Fruit fly (Drosophila melanogaster) whole organism, embryonic: ENCODE results near the gene ph-d.
A peak's percentile ranks its signal among the peaks of the same experiment; 100 is the strongest.

Experiments used
- ATbp ChIP-seq: fragments of 200-800 bp; sonication (Bioruptor generic); optimal IDR thresholded peaks from 2 replicates; lab custom pipeline; 2017; ENCODE audit warnings: missing biosample characterization, mild to moderate bottlenecking, missing genetic modification characterization, missing genetic modification reagents
- Awh ChIP-seq: fragments of 200-800 bp; sonication (Bioruptor generic); IDR thresholded peaks from 2 replicates; pipeline ENCODE4, ENCODE4 v1.3.6; 2022; ENCODE audit warnings: missing biosample characterization, missing genetic modification characterization
- CG11695 ChIP-seq: fragments of 200-800 bp; sonication (Bioruptor generic); IDR thresholded peaks from 3 replicates; pipeline ENCODE4 v1.3.6; 2022; ENCODE audit warnings: missing biosample characterization, missing genetic modification characterization
- CG11723 ChIP-seq: fragments of 200-800 bp; sonication (Bioruptor generic); optimal IDR thresholded peaks from 2 replicates; lab custom pipeline; 2017; ENCODE audit warnings: missing biosample characterization, mild to moderate bottlenecking, missing genetic modification characterization
- CG12155 ChIP-seq: fragments of 200-800 bp; sonication (Bioruptor generic); optimal IDR thresholded peaks from 3 replicates; lab custom pipeline; 2016; ENCODE audit warnings: missing biosample characterization, missing genetic modification characterization
- CG12659 ChIP-seq: fragments of 200-800 bp; sonication (Bioruptor generic); optimal IDR thresholded peaks from 3 replicates; lab custom pipeline; 2017; ENCODE audit warnings: mild to moderate bottlenecking, missing biosample characterization, missing genetic modification reagents, missing genetic modification characterization
- CG12744 ChIP-seq: fragments of 200-800 bp; sonication (Bioruptor generic); optimal IDR thresholded peaks from 2 replicates; lab custom pipeline; 2016; ENCODE audit warnings: missing biosample characterization, missing genetic modification characterization
- CG15514 ChIP-seq: fragments of 200-800 bp; sonication (Bioruptor generic); optimal IDR thresholded peaks from 3 replicates; lab custom pipeline; 2017; ENCODE audit warnings: missing biosample characterization, missing genetic modification characterization, mild to moderate bottlenecking, moderate library complexity, missing genetic modification reagents
- CG1832 ChIP-seq: fragments of 200-800 bp; sonication (Bioruptor generic); optimal IDR thresholded peaks from 2 replicates; lab custom pipeline; 2017; ENCODE audit warnings: missing biosample characterization, mild to moderate bottlenecking, missing genetic modification characterization, inconsistent platforms
- CG18476 ChIP-seq: fragments of 200-800 bp; sonication (Bioruptor generic); optimal IDR thresholded peaks from 2 replicates; lab custom pipeline; 2016; ENCODE audit warnings: missing biosample characterization, mild to moderate bottlenecking, missing genetic modification characterization
- CG18764 ChIP-seq: fragments of 200-800 bp; sonication (Bioruptor generic); optimal IDR thresholded peaks from 3 replicates; lab custom pipeline; 2016; ENCODE audit warnings: missing biosample characterization, missing genetic modification characterization
- CG2120 ChIP-seq: fragments of 200-800 bp; sonication (Bioruptor generic); optimal IDR thresholded peaks from 3 replicates; lab custom pipeline; 2016; ENCODE audit warnings: missing biosample characterization, missing genetic modification characterization
- CG30403 ChIP-seq: fragments of 200-800 bp; sonication (Bioruptor generic); optimal IDR thresholded peaks from 3 replicates; lab custom pipeline; 2016; ENCODE audit warnings: missing biosample characterization, missing genetic modification characterization
- CG32772 ChIP-seq: fragments of 200-800 bp; sonication (Bioruptor generic); IDR thresholded peaks from 2 replicates; pipeline ENCODE4 v1.3.6; 2022; ENCODE audit warnings: missing biosample characterization, missing genetic modification characterization
- CG4730 ChIP-seq: fragments of 200-800 bp; sonication (Bioruptor generic); IDR thresholded peaks from 2 replicates; pipeline ENCODE4 v1.3.6; 2022; ENCODE audit warnings: missing biosample characterization, missing genetic modification characterization
- CG4854 ChIP-seq: fragments of 200-800 bp; sonication (Bioruptor generic); optimal IDR thresholded peaks from 2 replicates; lab custom pipeline; 2016; ENCODE audit warnings: missing biosample characterization, missing genetic modification characterization, inconsistent platforms
- CG6683 ChIP-seq: fragments of 200-800 bp; sonication (Bioruptor generic); optimal IDR thresholded peaks from 2 replicates; lab custom pipeline; 2017; ENCODE audit warnings: missing biosample characterization, mild to moderate bottlenecking, missing genetic modification characterization, missing genetic modification reagents
- CG7372 ChIP-seq: fragments of 200-800 bp; sonication (Bioruptor generic); IDR thresholded peaks from 2 replicates; pipeline ENCODE4 v1.3.6; 2022; ENCODE audit warnings: missing biosample characterization, missing genetic modification characterization
- CG7839 ChIP-seq: fragments of 200-800 bp; sonication (Bioruptor generic); optimal IDR thresholded peaks from 3 replicates; lab custom pipeline; 2018; ENCODE audit warnings: missing biosample characterization, mild to moderate bottlenecking, missing genetic modification characterization, moderate library complexity
- CG9797 ChIP-seq: fragments of 200-800 bp; sonication (Bioruptor generic); optimal IDR thresholded peaks from 3 replicates; lab custom pipeline; 2018; ENCODE audit warnings: missing biosample characterization, mild to moderate bottlenecking, missing genetic modification characterization
- Chrac-16 ChIP-seq: fragments of 200-800 bp; sonication (Bioruptor generic); optimal IDR thresholded peaks from 3 replicates; lab custom pipeline; 2016; ENCODE audit warnings: missing biosample characterization, missing genetic modification characterization
- Deaf1 ChIP-seq: fragments of 200-800 bp; optimal IDR thresholded peaks from 3 replicates; lab custom pipeline; 2019; ENCODE audit warnings: missing biosample characterization, mild to moderate bottlenecking, missing genetic modification characterization, moderate library complexity
- Jarid2 ChIP-seq: fragments of 200-800 bp; sonication (Bioruptor generic); optimal IDR thresholded peaks from 3 replicates; lab custom pipeline; 2017; ENCODE audit warnings: mild to moderate bottlenecking, missing biosample characterization, missing genetic modification reagents, missing genetic modification characterization
- Lpt ChIP-seq: fragments of >200 bp; optimal IDR thresholded peaks from 2 replicates; lab custom pipeline; 2018; ENCODE audit warnings: missing biosample characterization, missing genetic modification characterization
- Med ChIP-seq: fragments of 200-800 bp; sonication (Bioruptor generic); peaks from one replicate; lab custom pipeline; 2016; ENCODE audit warnings: missing biosample characterization, missing genetic modification characterization, mild to moderate bottlenecking, inconsistent platforms, moderate library complexity
- NFAT ChIP-seq: fragments of 200-800 bp; sonication (Bioruptor generic); IDR thresholded peaks from 2 replicates; pipeline ENCODE4 v1.3.6; 2022; ENCODE audit warnings: missing biosample characterization, missing genetic modification characterization
- Nf-YA ChIP-seq: fragments of 200-800 bp; sonication (Bioruptor generic); IDR thresholded peaks from 2 replicates; pipeline ENCODE4 v1.3.6; 2022; ENCODE audit warnings: missing biosample characterization, missing genetic modification characterization
- Sin3A ChIP-seq: fragments of >200 bp; optimal IDR thresholded peaks from 2 replicates; lab custom pipeline; 2018
- Spps ChIP-seq: fragments of 200-800 bp; sonication (Bioruptor generic); optimal IDR thresholded peaks from 2 replicates; lab custom pipeline; 2018; ENCODE audit warnings: missing biosample characterization, mild to moderate bottlenecking, missing genetic modification characterization
- bbx ChIP-seq: fragments of 200-800 bp; sonication (Bioruptor generic); IDR thresholded peaks from 2 replicates; pipeline ENCODE4 v1.3.6; 2022; ENCODE audit warnings: missing biosample characterization, missing genetic modification characterization; ENCODE audit not compliant: partially characterized antibody
- bsh ChIP-seq, 2 experiments: fragments of 200-800 bp; sonication (Bioruptor generic); optimal IDR thresholded peaks; 2 replicates each; lab custom pipeline; 2017 to 2018; ENCODE audit warnings: mild to moderate bottlenecking in 2 of 2, missing biosample characterization in 2 of 2, missing genetic modification characterization in 2 of 2, moderate library complexity in 1 of 2
- cg ChIP-seq: fragments of 200-800 bp; sonication (Bioruptor generic); optimal IDR thresholded peaks from 3 replicates; lab custom pipeline; 2019; ENCODE audit warnings: missing biosample characterization, mild to moderate bottlenecking, missing genetic modification characterization, moderate library complexity
- chinmo ChIP-seq: fragments of 200-800 bp; sonication (Bioruptor generic); IDR thresholded peaks from 4 replicates; pipeline ENCODE4 v1.3.6; 2022; ENCODE audit warnings: missing biosample characterization, missing genetic modification characterization; ENCODE audit not compliant: partially characterized antibody
- chn ChIP-seq: fragments of 200-800 bp; sonication (Bioruptor generic); optimal IDR thresholded peaks from 2 replicates; lab custom pipeline; 2016; ENCODE audit warnings: missing biosample characterization, missing genetic modification characterization
- crp ChIP-seq, 2 experiments: fragments of 200-800 bp; sonication (Bioruptor generic); optimal IDR thresholded peaks; 2 replicates in 1 of 2; 3 replicates in 1 of 2; lab custom pipeline; 2017; ENCODE audit warnings: missing biosample characterization in 2 of 2, missing genetic modification characterization in 2 of 2, mild to moderate bottlenecking in 1 of 2, moderate library complexity in 1 of 2
- da ChIP-seq: fragments of 200-800 bp; sonication (Bioruptor generic); optimal IDR thresholded peaks from 2 replicates; lab custom pipeline; 2016; ENCODE audit warnings: missing biosample characterization, missing genetic modification characterization
- dmrt99B ChIP-seq: fragments of 200-800 bp; sonication (Bioruptor generic); optimal IDR thresholded peaks from 2 replicates; lab custom pipeline; 2018; ENCODE audit warnings: missing biosample characterization, mild to moderate bottlenecking, missing genetic modification characterization, moderate library complexity
- gfzf ChIP-seq: fragments of 200-800 bp; sonication (Bioruptor generic); optimal IDR thresholded peaks from 2 replicates; lab custom pipeline; 2016; ENCODE audit warnings: missing biosample characterization, mild to moderate bottlenecking, missing genetic modification characterization, moderate library complexity
- grau ChIP-seq: fragments of 200-800 bp; optimal IDR thresholded peaks from 3 replicates; lab custom pipeline; 2019; ENCODE audit warnings: missing biosample characterization, mild to moderate bottlenecking, missing genetic modification characterization, moderate library complexity
- jigr1 ChIP-seq: fragments of 200-800 bp; sonication (Bioruptor generic); IDR thresholded peaks from 3 replicates; pipeline ENCODE4 v1.3.6; 2022; ENCODE audit warnings: missing biosample characterization, missing genetic modification characterization
- kay ChIP-seq: fragments of 200-800 bp; sonication (Bioruptor generic); optimal IDR thresholded peaks from 2 replicates; lab custom pipeline; 2016; ENCODE audit warnings: missing biosample characterization, missing genetic modification characterization
- klu ChIP-seq: fragments of 200-800 bp; sonication (Bioruptor generic); IDR thresholded peaks from 2 replicates; pipeline ENCODE4 v1.3.6; 2022; ENCODE audit warnings: missing biosample characterization, missing genetic modification characterization
- lola ChIP-seq, 3 experiments: fragments of >200 bp in 2 of 3; fragments of 200-800 bp in 1 of 3; sonication (Bioruptor generic) in 1 of 3; optimal IDR thresholded peaks; 2 replicates each; lab custom pipeline; 2017 to 2019; ENCODE audit warnings: missing biosample characterization in 3 of 3, missing genetic modification characterization in 3 of 3, mild to moderate bottlenecking in 1 of 3, moderate library complexity in 1 of 3
- nerfin-2 ChIP-seq: fragments of 200-800 bp; sonication (Bioruptor generic); IDR thresholded peaks from 2 replicates; pipeline ENCODE4 v1.3.6; 2022; ENCODE audit warnings: missing biosample characterization, missing genetic modification characterization; ENCODE audit not compliant: partially characterized antibody
- pnt ChIP-seq: fragments of 200-800 bp; sonication (Bioruptor generic); optimal IDR thresholded peaks from 3 replicates; lab custom pipeline; 2016; ENCODE audit warnings: missing biosample characterization, missing genetic modification characterization
- psq ChIP-seq: fragments of 200-800 bp; sonication (Bioruptor generic); optimal IDR thresholded peaks from 2 replicates; lab custom pipeline; 2017; ENCODE audit warnings: missing biosample characterization, missing genetic modification characterization
- ro ChIP-seq: fragments of 200-800 bp; sonication (Bioruptor generic); IDR thresholded peaks from 2 replicates; pipeline ENCODE4 v1.3.6; 2022; ENCODE audit warnings: missing biosample characterization, missing genetic modification characterization
- sd ChIP-seq: fragments of 200-800 bp; sonication (Bioruptor generic); optimal IDR thresholded peaks from 3 replicates; lab custom pipeline; 2018; ENCODE audit warnings: missing biosample characterization, mild to moderate bottlenecking, missing genetic modification characterization, moderate library complexity
- stc ChIP-seq: fragments of 200-800 bp; sonication (Bioruptor generic); IDR thresholded peaks from 2 replicates; pipeline ENCODE4 v1.3.6; 2022; ENCODE audit warnings: missing biosample characterization, missing genetic modification characterization
- sug ChIP-seq: fragments of 200-800 bp; optimal IDR thresholded peaks from 2 replicates; lab custom pipeline; 2019; ENCODE audit warnings: missing biosample characterization, mild to moderate bottlenecking, missing genetic modification characterization, moderate library complexity

The ph-d gene

dm6 chrX:2094072-2094761 lies 28.9 kb downstream of the ph-d start, which contains the start of gene csw (continued):
- TF ChIP-seq CG32772 (GFP tag; lab: Robert Waterston, UW) (peak; percentile 82), CG12659 (GFP tag; lab: Kevin White, UChicago) (peak; percentile 85), Spps (tag; lab: Kevin White, UChicago) (no peak), CG7839 (tag; lab: Kevin White, UChicago) (peak; percentile 17), psq (no peak), CG4730 (no peak), jigr1 (GFP tag; lab: Robert Waterston, UW) (no peak), grau (tag; lab: Kevin White, UChicago) (peak; percentile 29), CG12744 (GFP tag; lab: Kevin White, UChicago) (no peak), CG30403 (peak; percentile 31), CG15514 (GFP tag; lab: Kevin White, UChicago) (peak; percentile 90), CG11723 (GFP tag; lab: Kevin White, UChicago) (no peak), CG12155 (peak; percentile 47), Sin3A (lab: Kevin White, UChicago) (peak; percentile 62), bbx (peak; percentile 48; the same call in 1 of the 2 replicates), pnt (GFP tag; lab: Kevin White, UChicago) (peak; percentile 14), Chrac-16 (GFP tag; lab: Kevin White, UChicago) (peak; percentile 18), CG4854 (peak; percentile 7), CG1832 (GFP tag; lab: Kevin White, UChicago) (no peak), crp (GFP tag; optimal IDR thresholded peaks at IDR 0.05; lab: Kevin White, UChicago) (peak in 1 of 2 experiments; percentile 21), nerfin-2 (GFP tag; lab: Robert Waterston, UW) (no peak), bsh (GFP tag; optimal IDR thresholded peaks at IDR 0.05; lab: Kevin White, UChicago) (peak in 1 of 2 experiments; percentile 90), CG7372 (GFP tag; lab: Robert Waterston, UW) (no peak), CG9797 (GFP tag; lab: Kevin White, UChicago) (peak; percentile 92), CG2120 (peak; percentile 69), Jarid2 (GFP tag; lab: Kevin White, UChicago) (no peak), CG18476 (GFP tag; lab: Kevin White, UChicago) (peak; percentile 11)

- no peak for TF ChIP-seq lola (GFP tag; optimal IDR thresholded peaks at IDR 0.05; lab: Kevin White, UChicago)
- TF ChIP-seq stc (GFP tag; lab: Robert Waterston, UW) = no peak
- 0 out of 4 replicates have a peak, but pooled peaks have one; percentile 19 for TF ChIP-seq chinmo
- peak; percentile 75 for TF ChIP-seq sd
- TF ChIP-seq Lpt (GFP tag; lab: Kevin White, UChicago) = no peak
- no peak for TF ChIP-seq ATbp (GFP tag; lab: Kevin White, UChicago)
- peak; percentile 71 for TF ChIP-seq Med (GFP tag; lab: Kevin White, UChicago)
- peak; percentile 80 for TF ChIP-seq CG11695 (GFP tag; lab: Robert Waterston, UW)
- TF ChIP-seq ro (GFP tag; lab: Robert Waterston, UW) = no peak
- TF ChIP-seq Nf-YA (GFP tag; lab: Robert Waterston, UW) = no peak
- peak; percentile 28 for TF ChIP-seq cg (GFP tag; lab: Kevin White, UChicago)
- no peak for TF ChIP-seq CG6683 (GFP tag; lab: Kevin White, UChicago)
- TF ChIP-seq CG18764 (GFP tag; lab: Kevin White, UChicago) = no peak
- TF ChIP-seq Awh (GFP tag; lab: Robert Waterston, UW) = no peak
- no peak for TF ChIP-seq gfzf (GFP tag; lab: Kevin White, UChicago)
- TF ChIP-seq kay (GFP tag; lab: Kevin White, UChicago) = peak; percentile 26
- peak; percentile 14 for TF ChIP-seq sug (tag; lab: Kevin White, UChicago)
- no peak for TF ChIP-seq klu (GFP tag; lab: Robert Waterston, UW)
- TF ChIP-seq Deaf1 (tag; lab: Kevin White, UChicago) = peak; percentile 3
- peak; percentile 5 for TF ChIP-seq dmrt99B (tag; lab: Kevin White, UChicago)
- TF ChIP-seq chn (GFP tag; lab: Kevin White, UChicago) = no peak
- TF ChIP-seq NFAT (GFP tag; lab: Robert Waterston, UW) = no peak
- TF ChIP-seq da (GFP tag; lab: Kevin White, UChicago) = no peak
These were observed 33.3 kb downstream of the ph-d start for dm6 chrX:2089812-2090211.
